Fruit fly (Drosophila melanogaster) whole organism, embryonic: Measurements from ENCODE around the gene CG17470.

Experiments
- Abd-B ChIP-seq: fragments of 200-800 bp; sonication (Bioruptor generic); optimal IDR thresholded peaks from 2 replicates; lab custom pipeline; 2018; ENCODE audit warnings: missing biosample characterization, mild to moderate bottlenecking, missing genetic modification characterization, moderate library complexity
- CG10209 ChIP-seq: fragments of 200-800 bp; sonication (Bioruptor generic); optimal IDR thresholded peaks from 3 replicates; lab custom pipeline; 2017; ENCODE audit warnings: missing biosample characterization, mild to moderate bottlenecking, missing genetic modification characterization, missing genetic modification reagents
- CG1024 ChIP-seq: fragments of 200-800 bp; sonication (Bioruptor generic); IDR thresholded peaks from 2 replicates; pipeline ENCODE4 v1.3.6; 2022; ENCODE audit warnings: missing biosample characterization, missing genetic modification characterization
- CG10979 ChIP-seq: fragments of 200-800 bp; sonication (Bioruptor generic); optimal IDR thresholded peaks from 2 replicates; lab custom pipeline; 2018; ENCODE audit warnings: missing biosample characterization, mild to moderate bottlenecking, missing genetic modification characterization, moderate library complexity
- CG11247 ChIP-seq: fragments of 200-800 bp; sonication (Bioruptor generic); IDR thresholded peaks from 2 replicates; pipeline ENCODE4 v1.3.6; 2022; ENCODE audit warnings: missing biosample characterization, missing genetic modification characterization
- CG12155 ChIP-seq: fragments of 200-800 bp; sonication (Bioruptor generic); optimal IDR thresholded peaks from 3 replicates; lab custom pipeline; 2016; ENCODE audit warnings: missing biosample characterization, missing genetic modification characterization
- CG14860 ChIP-seq: fragments of 200-800 bp; sonication (Bioruptor generic); IDR thresholded peaks from 3 replicates; pipeline ENCODE4 v1.3.6; 2022; ENCODE audit warnings: missing biosample characterization, missing genetic modification characterization; ENCODE audit not compliant: partially characterized antibody
- CG15601 ChIP-seq: fragments of 200-800 bp; sonication (Bioruptor generic); optimal IDR thresholded peaks from 3 replicates; lab custom pipeline; 2019; ENCODE audit warnings: missing biosample characterization, mild to moderate bottlenecking, missing genetic modification characterization, moderate library complexity
- CG17568 ChIP-seq: fragments of 200-800 bp; sonication (Bioruptor generic); optimal IDR thresholded peaks from 2 replicates; lab custom pipeline; 2018; ENCODE audit warnings: missing biosample characterization, mild to moderate bottlenecking, missing genetic modification characterization, moderate library complexity
- CG17802 ChIP-seq: fragments of 200-800 bp; sonication (Bioruptor generic); optimal IDR thresholded peaks from 2 replicates; lab custom pipeline; 2018; ENCODE audit warnings: missing biosample characterization, mild to moderate bottlenecking, missing genetic modification characterization, moderate library complexity
- CG17912 ChIP-seq: fragments of 200-800 bp; sonication (Bioruptor generic); optimal IDR thresholded peaks from 2 replicates; lab custom pipeline; 2018; ENCODE audit warnings: missing biosample characterization, mild to moderate bottlenecking, missing genetic modification characterization
- CG2202 ChIP-seq: fragments of 200-800 bp; sonication (Bioruptor generic); optimal IDR thresholded peaks from 2 replicates; lab custom pipeline; 2018; ENCODE audit warnings: missing biosample characterization, mild to moderate bottlenecking, missing genetic modification characterization
- CG2889 ChIP-seq: fragments of 200-800 bp; sonication (Bioruptor generic); IDR thresholded peaks from 3 replicates; pipeline ENCODE4 v1.3.6; 2022; ENCODE audit warnings: missing biosample characterization, missing genetic modification characterization
- CG34224 ChIP-seq: fragments of 200-800 bp; sonication (Bioruptor generic); IDR thresholded peaks from 3 replicates; pipeline ENCODE4 v1.3.6; 2022; ENCODE audit warnings: missing biosample characterization, missing genetic modification characterization; ENCODE audit not compliant: partially characterized antibody
- CG4617 ChIP-seq: fragments of 200-800 bp; sonication (Bioruptor generic); optimal IDR thresholded peaks from 3 replicates; lab custom pipeline; 2016; ENCODE audit warnings: missing biosample characterization, missing genetic modification characterization, borderline replicate concordance
- CG4820 ChIP-seq: fragments of 200-800 bp; sonication (Bioruptor generic); optimal IDR thresholded peaks from 3 replicates; lab custom pipeline; 2016; ENCODE audit warnings: missing biosample characterization, missing genetic modification characterization
- CG7271 ChIP-seq: fragments of 200-800 bp; sonication (Bioruptor generic); optimal IDR thresholded peaks from 2 replicates; lab custom pipeline; 2018; ENCODE audit warnings: missing biosample characterization, mild to moderate bottlenecking, missing genetic modification characterization, moderate library complexity
- CG7556 ChIP-seq: fragments of 200-800 bp; sonication (Bioruptor generic); optimal IDR thresholded peaks from 2 replicates; lab custom pipeline; 2017; ENCODE audit warnings: missing biosample characterization, mild to moderate bottlenecking, missing genetic modification characterization
- CG7786 ChIP-seq: fragments of 200-800 bp; sonication (Bioruptor generic); optimal IDR thresholded peaks from 2 replicates; lab custom pipeline; 2016; ENCODE audit warnings: missing biosample characterization, missing genetic modification characterization
- CG7987 ChIP-seq: fragments of 200-800 bp; sonication (Bioruptor generic); optimal IDR thresholded peaks from 2 replicates; lab custom pipeline; 2018; ENCODE audit warnings: missing biosample characterization, mild to moderate bottlenecking, missing genetic modification characterization, moderate library complexity
- CG8944 ChIP-seq: fragments of 200-800 bp; sonication (Bioruptor generic); optimal IDR thresholded peaks from 3 replicates; lab custom pipeline; 2016; ENCODE audit warnings: missing biosample characterization, missing genetic modification characterization
- Camta ChIP-seq: fragments of 200-800 bp; sonication (Bioruptor generic); optimal IDR thresholded peaks from 2 replicates; lab custom pipeline; 2016; ENCODE audit warnings: missing biosample characterization, missing genetic modification characterization
- Dfd ChIP-seq, 2 experiments: fragments of >200 bp; optimal IDR thresholded peaks; 2 replicates each; lab custom pipeline; 2017; ENCODE audit warnings: missing biosample characterization in 2 of 2, missing genetic modification characterization in 2 of 2
- Dll ChIP-seq: fragments of 200-800 bp; sonication (Bioruptor generic); IDR thresholded peaks from 4 replicates; pipeline ENCODE4 v1.3.6; 2022; ENCODE audit warnings: missing biosample characterization, missing genetic modification characterization; ENCODE audit not compliant: partially characterized antibody
- E2f1 ChIP-seq: fragments of 200-800 bp; sonication (Bioruptor generic); IDR thresholded peaks from 2 replicates; pipeline ENCODE4 v1.3.6; 2022; ENCODE audit warnings: missing biosample characterization, missing genetic modification characterization
- Hand ChIP-seq: fragments of 200-800 bp; sonication (Bioruptor generic); optimal IDR thresholded peaks from 2 replicates; lab custom pipeline; 2017; ENCODE audit warnings: mild to moderate bottlenecking, missing biosample characterization, missing genetic modification reagents, missing genetic modification characterization
- HmgD ChIP-seq: fragments of 200-800 bp; sonication (Bioruptor generic); optimal IDR thresholded peaks from 3 replicates; lab custom pipeline; 2016; ENCODE audit warnings: missing biosample characterization, missing genetic modification characterization
- Hmx ChIP-seq: fragments of 200-800 bp; sonication (Bioruptor generic); optimal IDR thresholded peaks from 2 replicates; lab custom pipeline; 2016; ENCODE audit warnings: missing biosample characterization, missing genetic modification characterization
- Hr51 ChIP-seq, 2 experiments: fragments of 200-800 bp; sonication (Bioruptor generic); optimal IDR thresholded peaks; 2 replicates in 1 of 2; 3 replicates in 1 of 2; lab custom pipeline; 2016 to 2018; ENCODE audit warnings: missing biosample characterization in 2 of 2, missing genetic modification characterization in 2 of 2, mild to moderate bottlenecking in 1 of 2, moderate library complexity in 1 of 2
- Mes4 ChIP-seq: fragments of 200-800 bp; sonication (Bioruptor generic); optimal IDR thresholded peaks from 2 replicates; lab custom pipeline; 2016; ENCODE audit warnings: missing biosample characterization, missing genetic modification characterization
- NC2α ChIP-seq: fragments of 200-800 bp; sonication (Bioruptor generic); optimal IDR thresholded peaks from 2 replicates; lab custom pipeline; 2016; ENCODE audit warnings: missing biosample characterization, missing genetic modification characterization
- NfI ChIP-seq: fragments of 200-800 bp; sonication (Bioruptor generic); optimal IDR thresholded peaks from 3 replicates; lab custom pipeline; 2018; ENCODE audit warnings: missing biosample characterization, mild to moderate bottlenecking, missing genetic modification characterization, moderate library complexity
- Optix ChIP-seq: fragments of 200-800 bp; sonication (Bioruptor generic); IDR thresholded peaks from 3 replicates; pipeline ENCODE4 v1.3.6; 2022; ENCODE audit warnings: missing biosample characterization, missing genetic modification characterization
- PHDP ChIP-seq: fragments of 200-800 bp; sonication (Bioruptor generic); optimal IDR thresholded peaks from 3 replicates; lab custom pipeline; 2018; ENCODE audit warnings: missing biosample characterization, mild to moderate bottlenecking, missing genetic modification characterization, moderate library complexity
- Pdp1 ChIP-seq, 2 experiments: fragments of 200-800 bp; sonication (Bioruptor generic); optimal IDR thresholded peaks; 3 replicates each; lab custom pipeline; 2016; ENCODE audit warnings: missing biosample characterization in 2 of 2, missing genetic modification characterization in 2 of 2, mild to moderate bottlenecking in 1 of 2, moderate library complexity in 1 of 2
- Rx ChIP-seq: fragments of 200-800 bp; sonication (Bioruptor generic); IDR thresholded peaks from 2 replicates; pipeline ENCODE4 v1.3.6; 2022; ENCODE audit warnings: missing biosample characterization, missing genetic modification characterization
- Sin3A ChIP-seq: fragments of >200 bp; optimal IDR thresholded peaks from 2 replicates; lab custom pipeline; 2018
- Sox100B ChIP-seq: fragments of 200-800 bp; sonication (Bioruptor generic); optimal IDR thresholded peaks from 3 replicates; lab custom pipeline; 2018; ENCODE audit warnings: missing biosample characterization, mild to moderate bottlenecking, missing genetic modification characterization
- TFAM ChIP-seq: fragments of 200-800 bp; sonication (Bioruptor generic); optimal IDR thresholded peaks from 2 replicates; lab custom pipeline; 2017; ENCODE audit warnings: missing biosample characterization, missing genetic modification characterization, inconsistent platforms
- Usf ChIP-seq: fragments of 200-800 bp; sonication (Bioruptor generic); optimal IDR thresholded peaks from 2 replicates; lab custom pipeline; 2017; ENCODE audit warnings: missing genotype, missing biosample characterization, missing genetic modification characterization
- az2 ChIP-seq: fragments of 200-800 bp; sonication (Bioruptor generic); optimal IDR thresholded peaks from 3 replicates; lab custom pipeline; 2016; ENCODE audit warnings: missing biosample characterization, missing genetic modification characterization
- dati ChIP-seq: fragments of 200-800 bp; sonication (Bioruptor generic); IDR thresholded peaks from 2 replicates; pipeline ENCODE4 v1.3.6; 2022; ENCODE audit warnings: missing biosample characterization, missing genetic modification characterization
- esg ChIP-seq: fragments of 200-800 bp; sonication (Bioruptor generic); conservative IDR thresholded peaks from 2 replicates; pipeline ENCODE4 v1.3.6; 2022; ENCODE audit warnings: missing biosample characterization, missing genetic modification characterization
- gcm2 ChIP-seq: fragments of 200-800 bp; sonication (Bioruptor generic); optimal IDR thresholded peaks from 2 replicates; lab custom pipeline; 2016; ENCODE audit warnings: missing biosample characterization, missing genetic modification characterization
- gro ChIP-seq: fragments of 200-800 bp; sonication (Bioruptor generic); optimal IDR thresholded peaks from 2 replicates; lab custom pipeline; 2016; ENCODE audit warnings: missing biosample characterization, missing genetic modification characterization
- gsb ChIP-seq: fragments of 200-800 bp; sonication (Bioruptor generic); IDR thresholded peaks from 2 replicates; pipeline ENCODE4 v1.3.6; 2022; ENCODE audit warnings: missing biosample characterization, missing genetic modification characterization
- hb ChIP-seq: fragments of 200-800 bp; sonication (Bioruptor generic); IDR thresholded peaks from 3 replicates; pipeline ENCODE4 v1.3.6; 2022; ENCODE audit warnings: missing biosample characterization, missing genetic modification characterization; ENCODE audit not compliant: partially characterized antibody
- her ChIP-seq: fragments of 200-800 bp; sonication (Bioruptor generic); optimal IDR thresholded peaks from 2 replicates; lab custom pipeline; 2016; ENCODE audit warnings: missing biosample characterization, missing genetic modification characterization
- psq ChIP-seq: fragments of 200-800 bp; sonication (Bioruptor generic); optimal IDR thresholded peaks from 2 replicates; lab custom pipeline; 2017; ENCODE audit warnings: missing biosample characterization, missing genetic modification characterization
- tgo ChIP-seq: fragments of 200-800 bp; sonication (Bioruptor generic); IDR thresholded peaks from 3 replicates; pipeline ENCODE4 v1.3.6; 2022; ENCODE audit warnings: missing biosample characterization, missing genetic modification characterization
- toy ChIP-seq: fragments of 200-800 bp; sonication (Bioruptor generic); IDR thresholded peaks from 2 replicates; pipeline ENCODE4 v1.3.6; 2022; ENCODE audit warnings: missing biosample characterization, missing genetic modification characterization
- trem ChIP-seq: fragments of 200-800 bp; optimal IDR thresholded peaks from 3 replicates; lab custom pipeline; 2019; ENCODE audit warnings: missing biosample characterization, mild to moderate bottlenecking, missing genetic modification characterization, moderate library complexity

CG17470 gene

DNA sequence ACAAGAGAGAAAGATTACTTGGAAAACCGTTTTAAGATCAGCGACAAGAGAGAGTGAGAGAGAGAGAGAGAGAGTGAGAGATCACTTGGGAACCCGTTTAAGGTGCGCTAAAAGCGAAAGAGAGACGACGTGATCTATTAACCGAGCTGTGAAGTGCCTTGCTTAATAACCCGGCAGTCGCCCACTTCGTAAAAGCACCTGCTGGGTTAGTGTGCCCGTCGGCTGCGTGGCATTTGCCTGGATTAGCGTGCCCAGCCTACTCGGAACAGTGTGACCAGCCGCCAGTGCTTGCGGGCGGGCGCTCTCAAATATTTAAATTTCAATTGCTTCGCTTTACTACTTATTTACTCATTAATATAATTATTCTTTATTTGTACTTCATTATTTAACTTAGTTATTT lies 4.6 kb downstream of the CG17470 start (continued):
- TF ChIP-seq CG17802, result no peak
- TF ChIP-seq Dll, result 0 out of 4 replicates have a peak, but pooled peaks have one; percentile 38
- TF ChIP-seq her (GFP tag; lab: Kevin White, UChicago), result no peak
- TF ChIP-seq gcm2, result no peak
- TF ChIP-seq Optix, result no peak
- TF ChIP-seq CG4617 (GFP tag; lab: Kevin White, UChicago), result no peak
- TF ChIP-seq psq (GFP tag; lab: Kevin White, UChicago), result no peak
- no peak for TF ChIP-seq CG14860 (GFP tag; lab: Robert Waterston, UW)
- no peak for TF ChIP-seq CG10979
- no peak for TF ChIP-seq NfI (GFP tag; lab: Kevin White, UChicago)
- TF ChIP-seq CG7786 (GFP tag; lab: Kevin White, UChicago), result no peak
- TF ChIP-seq CG4820 (GFP tag; lab: Kevin White, UChicago), result no peak
- TF ChIP-seq Hr51 (GFP tag; optimal IDR thresholded peaks at IDR 0.05; lab: Kevin White, UChicago), result no peak
- TF ChIP-seq hb (GFP tag; lab: Robert Waterston, UW), result no peak
- TF ChIP-seq TFAM (GFP tag; lab: Kevin White, UChicago), result no peak
- no peak for TF ChIP-seq toy (GFP tag; lab: Robert Waterston, UW)
- TF ChIP-seq Camta (GFP tag; lab: Kevin White, UChicago), result no peak
- TF ChIP-seq esg (GFP tag; lab: Robert Waterston, UW), result peak; percentile 55
- TF ChIP-seq CG12155 (GFP tag; lab: Kevin White, UChicago), result no peak
- TF ChIP-seq Mes4 (GFP tag; lab: Kevin White, UChicago), result no peak
- TF ChIP-seq dati, result no peak
- no peak for TF ChIP-seq CG10209
- peak; percentile 54 for TF ChIP-seq Abd-B (GFP tag; lab: Kevin White, UChicago)
- no peak for TF ChIP-seq CG7271 (tag; lab: Kevin White, UChicago)
- TF ChIP-seq Sox100B (GFP tag; lab: Kevin White, UChicago), result no peak
- TF ChIP-seq trem (tag; lab: Kevin White, UChicago), result peak; percentile 68
- peak in 1 of 2 experiments; percentile 37 for TF ChIP-seq Pdp1 (GFP tag; optimal IDR thresholded peaks at IDR 0.05; lab: Kevin White, UChicago)
- TF ChIP-seq CG17568, result no peak
- no peak for TF ChIP-seq Usf (GFP tag; lab: Kevin White, UChicago)
- no peak for TF ChIP-seq CG7987 (GFP tag; lab: Kevin White, UChicago)
- peak; percentile 10 for TF ChIP-seq CG15601 (tag; lab: Kevin White, UChicago)
- no peak for TF ChIP-seq Rx (GFP tag; lab: Robert Waterston, UW)
- TF ChIP-seq gro, result no peak
- peak; percentile 32 for TF ChIP-seq HmgD (GFP tag; lab: Kevin White, UChicago)
- no peak for TF ChIP-seq E2f1 (GFP tag; lab: Robert Waterston, UW)
- TF ChIP-seq NC2α (GFP tag; lab: Kevin White, UChicago), result no peak
- TF ChIP-seq Hmx (GFP tag; lab: Kevin White, UChicago), result no peak
- TF ChIP-seq CG8944 (GFP tag; lab: Kevin White, UChicago), result no peak
- TF ChIP-seq gsb (GFP tag; lab: Robert Waterston, UW), result no peak
- TF ChIP-seq CG1024 (GFP tag; lab: Robert Waterston, UW), result no peak
- TF ChIP-seq Hand, result no peak
- no peak for TF ChIP-seq CG17912 (GFP tag; lab: Kevin White, UChicago)
- TF ChIP-seq CG11247 (GFP tag; lab: Robert Waterston, UW), result no peak
- no peak for TF ChIP-seq PHDP
- TF ChIP-seq CG34224 (GFP tag; lab: Robert Waterston, UW), result peak; percentile 45; the same call in 1 of the 3 replicates
- TF ChIP-seq CG2202, result no peak
- no peak for TF ChIP-seq Dfd (GFP tag; optimal IDR thresholded peaks at IDR 0.05; lab: Kevin White, UChicago)
- no peak for TF ChIP-seq CG7556 (GFP tag; lab: Kevin White, UChicago)
- no peak for TF ChIP-seq Sin3A (lab: Kevin White, UChicago)
- no peak for TF ChIP-seq tgo (GFP tag; lab: Robert Waterston, UW)
- no peak for TF ChIP-seq CG2889 (GFP tag; lab: Robert Waterston, UW)
- no peak for TF ChIP-seq az2 (GFP tag; lab: Kevin White, UChicago)
